Fruit fly (Drosophila melanogaster) whole organism, embryonic: ENCODE results near the gene Tace.

Source experiments
- Aef1 ChIP-seq: fragments of 200-800 bp; sonication (Bioruptor generic); IDR thresholded peaks from 3 replicates; pipeline ENCODE4 v1.3.6; 2022; ENCODE audit warnings: missing biosample characterization, missing genetic modification characterization
- CG10431 ChIP-seq: fragments of 200-800 bp; sonication (Bioruptor generic); optimal IDR thresholded peaks from 3 replicates; lab custom pipeline; 2018; ENCODE audit warnings: missing biosample characterization, mild to moderate bottlenecking, missing genetic modification characterization
- CG10462 ChIP-seq: fragments of 200-800 bp; sonication (Bioruptor generic); optimal IDR thresholded peaks from 2 replicates; lab custom pipeline; 2016; ENCODE audit warnings: missing biosample characterization, missing genetic modification characterization
- CG10979 ChIP-seq: fragments of 200-800 bp; sonication (Bioruptor generic); optimal IDR thresholded peaks from 2 replicates; lab custom pipeline; 2018; ENCODE audit warnings: missing biosample characterization, mild to moderate bottlenecking, missing genetic modification characterization, moderate library complexity
- CG14050 ChIP-seq: fragments of 200-800 bp; sonication (Bioruptor generic); IDR thresholded peaks from 3 replicates; pipeline ENCODE4 v1.3.6; 2022; ENCODE audit warnings: missing biosample characterization, missing genetic modification characterization
- CG14710 ChIP-seq: fragments of 200-800 bp; sonication (Bioruptor generic); optimal IDR thresholded peaks from 3 replicates; lab custom pipeline; 2019; ENCODE audit warnings: missing biosample characterization, mild to moderate bottlenecking, missing genetic modification characterization, moderate library complexity
- CG14860 ChIP-seq: fragments of 200-800 bp; sonication (Bioruptor generic); IDR thresholded peaks from 3 replicates; pipeline ENCODE4 v1.3.6; 2022; ENCODE audit warnings: missing biosample characterization, missing genetic modification characterization; ENCODE audit not compliant: partially characterized antibody
- CG17829 ChIP-seq: fragments of 200-800 bp; optimal IDR thresholded peaks from 2 replicates; lab custom pipeline; 2019; ENCODE audit warnings: missing biosample characterization, mild to moderate bottlenecking, missing genetic modification characterization, moderate library complexity
- CG1832 ChIP-seq: fragments of 200-800 bp; sonication (Bioruptor generic); optimal IDR thresholded peaks from 2 replicates; lab custom pipeline; 2017; ENCODE audit warnings: missing biosample characterization, mild to moderate bottlenecking, missing genetic modification characterization, inconsistent platforms
- CG31224 ChIP-seq: fragments of 200-800 bp; sonication (Bioruptor generic); IDR thresholded peaks from 2 replicates; pipeline ENCODE4 v1.3.6; 2022; ENCODE audit warnings: missing biosample characterization, missing genetic modification characterization
- CG31365 ChIP-seq: fragments of 200-800 bp; sonication (Bioruptor generic); optimal IDR thresholded peaks from 2 replicates; lab custom pipeline; 2018; ENCODE audit warnings: missing biosample characterization, mild to moderate bottlenecking, missing genetic modification characterization
- CG32772 ChIP-seq: fragments of 200-800 bp; sonication (Bioruptor generic); IDR thresholded peaks from 2 replicates; pipeline ENCODE4 v1.3.6; 2022; ENCODE audit warnings: missing biosample characterization, missing genetic modification characterization
- CG3407 ChIP-seq: fragments of 200-800 bp; sonication (Bioruptor generic); optimal IDR thresholded peaks from 2 replicates; lab custom pipeline; 2018; ENCODE audit warnings: missing biosample characterization, mild to moderate bottlenecking, missing genetic modification characterization
- CG3995 ChIP-seq: fragments of 200-800 bp; sonication (Bioruptor generic); optimal IDR thresholded peaks from 3 replicates; lab custom pipeline; 2016; ENCODE audit warnings: missing biosample characterization, missing genetic modification characterization
- CG4360 ChIP-seq: fragments of 200-800 bp; sonication (Bioruptor generic); IDR thresholded peaks from 2 replicates; pipeline ENCODE4 v1.3.6; 2022; ENCODE audit warnings: missing biosample characterization, missing genetic modification characterization
- CG6765 ChIP-seq: fragments of 200-800 bp; sonication (Bioruptor generic); optimal IDR thresholded peaks from 3 replicates; lab custom pipeline; 2017; ENCODE audit warnings: missing biosample characterization, mild to moderate bottlenecking, missing genetic modification characterization
- CG7839 ChIP-seq: fragments of 200-800 bp; sonication (Bioruptor generic); optimal IDR thresholded peaks from 3 replicates; lab custom pipeline; 2018; ENCODE audit warnings: missing biosample characterization, mild to moderate bottlenecking, missing genetic modification characterization, moderate library complexity
- CG7963 ChIP-seq: fragments of 200-800 bp; sonication (Bioruptor generic); IDR thresholded peaks from 3 replicates; pipeline ENCODE4 v1.3.6; 2022; ENCODE audit warnings: missing biosample characterization, missing genetic modification characterization; ENCODE audit not compliant: partially characterized antibody
- CG9215 ChIP-seq: fragments of 200-800 bp; sonication (Bioruptor generic); IDR thresholded peaks from 2 replicates; pipeline ENCODE4 v1.3.6; 2022; ENCODE audit warnings: missing biosample characterization, missing genetic modification characterization
- CG9609 ChIP-seq: fragments of 200-800 bp; sonication (Bioruptor generic); optimal IDR thresholded peaks from 3 replicates; lab custom pipeline; 2016; ENCODE audit warnings: missing biosample characterization, missing genetic modification characterization
- CG9876 ChIP-seq: fragments of 200-800 bp; sonication (Bioruptor generic); optimal IDR thresholded peaks from 2 replicates; lab custom pipeline; 2016; ENCODE audit warnings: missing biosample characterization, missing genetic modification characterization
- CG9932 ChIP-seq: fragments of 200-800 bp; sonication (Bioruptor generic); IDR thresholded peaks from 2 replicates; pipeline ENCODE4 v1.3.6; 2022; ENCODE audit warnings: missing biosample characterization, missing genetic modification characterization
- Camta ChIP-seq: fragments of 200-800 bp; sonication (Bioruptor generic); optimal IDR thresholded peaks from 2 replicates; lab custom pipeline; 2016; ENCODE audit warnings: missing biosample characterization, missing genetic modification characterization
- CoRest ChIP-seq: fragments of 200-800 bp; sonication (Bioruptor generic); optimal IDR thresholded peaks from 3 replicates; lab custom pipeline; 2018; ENCODE audit warnings: missing biosample characterization, mild to moderate bottlenecking, missing genetic modification characterization, moderate library complexity
- E2f2 ChIP-seq: fragments of 200-800 bp; sonication (Bioruptor generic); IDR thresholded peaks from 2 replicates; pipeline ENCODE4 v1.3.6; 2022; ENCODE audit warnings: missing biosample characterization, missing genetic modification characterization
- Hey ChIP-seq: fragments of 200-800 bp; sonication (Bioruptor generic); optimal IDR thresholded peaks from 3 replicates; lab custom pipeline; 2018; ENCODE audit warnings: missing biosample characterization, mild to moderate bottlenecking, missing genetic modification characterization
- Kr ChIP-seq: fragments of 200-800 bp; sonication (Bioruptor generic); optimal IDR thresholded peaks from 2 replicates; lab custom pipeline; 2017; ENCODE audit warnings: missing biosample characterization, mild to moderate bottlenecking, missing genetic modification characterization
- Med ChIP-seq: fragments of 200-800 bp; sonication (Bioruptor generic); peaks from one replicate; lab custom pipeline; 2016; ENCODE audit warnings: missing biosample characterization, missing genetic modification characterization, mild to moderate bottlenecking, inconsistent platforms, moderate library complexity
- NC2β ChIP-seq: fragments of 200-800 bp; sonication (Bioruptor generic); optimal IDR thresholded peaks from 2 replicates; lab custom pipeline; 2016; ENCODE audit warnings: missing biosample characterization, missing genetic modification characterization
- Scr ChIP-seq: fragments of 200-800 bp; sonication (Bioruptor generic); IDR thresholded peaks from 2 replicates; pipeline ENCODE4 v1.3.6; 2022; ENCODE audit warnings: missing biosample characterization, missing genetic modification characterization; ENCODE audit not compliant: partially characterized antibody
- btn ChIP-seq: fragments of 200-800 bp; sonication (Bioruptor generic); optimal IDR thresholded peaks from 2 replicates; lab custom pipeline; 2016; ENCODE audit warnings: missing biosample characterization, missing genetic modification characterization
- cad ChIP-seq: fragments of >200 bp; optimal IDR thresholded peaks from 2 replicates; lab custom pipeline; 2017; ENCODE audit warnings: missing biosample characterization, missing genetic modification characterization
- dan ChIP-seq: fragments of 200-800 bp; sonication (Bioruptor generic); IDR thresholded peaks from 2 replicates; pipeline ENCODE4 v1.3.6; 2022; ENCODE audit warnings: missing biosample characterization, missing genetic modification characterization
- dmrt99B ChIP-seq: fragments of 200-800 bp; sonication (Bioruptor generic); optimal IDR thresholded peaks from 2 replicates; lab custom pipeline; 2018; ENCODE audit warnings: missing biosample characterization, mild to moderate bottlenecking, missing genetic modification characterization, moderate library complexity
- her ChIP-seq: fragments of 200-800 bp; sonication (Bioruptor generic); optimal IDR thresholded peaks from 2 replicates; lab custom pipeline; 2016; ENCODE audit warnings: missing biosample characterization, missing genetic modification characterization
- mam ChIP-seq: fragments of 200-800 bp; sonication (Bioruptor generic); optimal IDR thresholded peaks from 3 replicates; lab custom pipeline; 2016; ENCODE audit warnings: missing biosample characterization, missing genetic modification characterization
- nmo ChIP-seq: fragments of 200-800 bp; sonication (Bioruptor generic); optimal IDR thresholded peaks from 2 replicates; lab custom pipeline; 2018; ENCODE audit warnings: missing biosample characterization, mild to moderate bottlenecking, missing genetic modification characterization, moderate library complexity
- pita ChIP-seq: fragments of 200-800 bp; sonication (Bioruptor generic); optimal IDR thresholded peaks from 2 replicates; lab custom pipeline; 2017; ENCODE audit warnings: missing biosample characterization, mild to moderate bottlenecking, missing genetic modification characterization
- pros ChIP-seq: fragments of 200-800 bp; sonication (Bioruptor generic); optimal IDR thresholded peaks from 3 replicates; lab custom pipeline; 2019; ENCODE audit warnings: missing biosample characterization, mild to moderate bottlenecking, missing genetic modification characterization, moderate library complexity
- sc ChIP-seq, 3 experiments: fragments of >200 bp in 2 of 3; fragments of 200-800 bp in 1 of 3; sonication (Bioruptor generic) in 1 of 3; optimal IDR thresholded peaks; 2 replicates in 2 of 3; 3 replicates in 1 of 3; lab custom pipeline; 2017; ENCODE audit warnings: mild to moderate bottlenecking in 1 of 3, missing biosample characterization in 1 of 3, missing genetic modification characterization in 1 of 3, missing genetic modification reagents in 1 of 3
- tap ChIP-seq: fragments of 200-800 bp; optimal IDR thresholded peaks from 3 replicates; lab custom pipeline; 2019; ENCODE audit warnings: missing biosample characterization, mild to moderate bottlenecking, missing genetic modification characterization, moderate library complexity
- tna ChIP-seq: fragments of 200-800 bp; sonication (Bioruptor generic); IDR thresholded peaks from 2 replicates; pipeline ENCODE4 v1.3.6; 2022; ENCODE audit warnings: missing biosample characterization, missing genetic modification characterization; ENCODE audit not compliant: partially characterized antibody
- vfl ChIP-seq: fragments of 200-800 bp; sonication (Bioruptor generic); optimal IDR thresholded peaks from 2 replicates; lab custom pipeline; 2016; ENCODE audit warnings: missing biosample characterization, missing genetic modification characterization
- z ChIP-seq: fragments of 200-800 bp; sonication (Bioruptor generic); IDR thresholded peaks from 3 replicates; pipeline ENCODE4 v1.3.6; 2022; ENCODE audit warnings: missing biosample characterization, missing genetic modification characterization
- zen ChIP-seq: fragments of 200-800 bp; sonication (Bioruptor generic); optimal IDR thresholded peaks from 3 replicates; lab custom pipeline; 2018; ENCODE audit warnings: missing biosample characterization, mild to moderate bottlenecking, missing genetic modification characterization, moderate library complexity
- zen2 ChIP-seq: fragments of 200-800 bp; sonication (Bioruptor generic); IDR thresholded peaks from 3 replicates; pipeline ENCODE4 v1.3.6; 2022; ENCODE audit warnings: missing biosample characterization, missing genetic modification characterization; ENCODE audit not compliant: partially characterized antibody

Tace gene

dm6 chr3R:30039494-30039893 is 39.2 kb downstream of the Tace start, which contains the start of the genes janA, Sry-alpha and Sry-beta (continued):
- peak; percentile 7 for TF ChIP-seq CG10979
- peak; percentile 63 for TF ChIP-seq CG17829 (tag; lab: Kevin White, UChicago)
- TF ChIP-seq CG7963 (GFP tag; lab: Robert Waterston, UW), result peak; percentile 96
- peak; percentile 99 for TF ChIP-seq Scr
- TF ChIP-seq CG9932 (GFP tag; lab: Robert Waterston, UW), result peak; percentile 43; the same call in 1 of the 2 replicates
- TF ChIP-seq CoRest, result peak; percentile 36
- TF ChIP-seq Aef1 (GFP tag; lab: Robert Waterston, UW), result no peak

- TF ChIP-seq Med (GFP tag; lab: Kevin White, UChicago) (peak; percentile 58), cad (peak; percentile 85), CG10431 (GFP tag; lab: Kevin White, UChicago) (no peak), zen (tag; lab: Kevin White, UChicago) (peak; percentile 73)
These were observed 40.5 kb downstream of the Tace start for dm6 chr3R:30040879-30041278.

dm6 chr3R:30043139-30043744 is 42.9 kb downstream of the Tace start, which contains the start of gene Sry-delta:
Gene Sry-delta (plus strand): TSS chr3R:30043341.
- TF ChIP-seq Camta (GFP tag; lab: Kevin White, UChicago) (peak; percentile 78), NC2β (peak; percentile 86), CG9876 (GFP tag; lab: Kevin White, UChicago) (peak; percentile 92), CG4360 (GFP tag; lab: Robert Waterston, UW) (no peak), CG7839 (tag; lab: Kevin White, UChicago) (no peak), CG14710 (tag; lab: Kevin White, UChicago) (peak; percentile 88), CG9609 (GFP tag; lab: Kevin White, UChicago) (peak; percentile 85), sc (optimal IDR thresholded peaks at IDR 0.05; lab: Kevin White, UChicago) (no peak), sc (GFP tag; optimal IDR thresholded peaks at IDR 0.05; lab: Kevin White, UChicago) (peak; percentile 19), E2f2 (peak; percentile 73), CG14050 (GFP tag; lab: Robert Waterston, UW) (peak; percentile 47; the same call in 2 of the 3 replicates), vfl (peak; percentile 92), nmo (peak; percentile 81), pros (GFP tag; lab: Kevin White, UChicago) (no peak), pita (GFP tag; lab: Kevin White, UChicago) (no peak), mam (GFP tag; lab: Kevin White, UChicago) (peak; percentile 94), z (GFP tag; lab: Robert Waterston, UW) (no peak), CG31365 (no peak), dan (GFP tag; lab: Robert Waterston, UW) (no peak), CG14860 (GFP tag; lab: Robert Waterston, UW) (peak; percentile 59; the same call in 2 of the 3 replicates), CG6765 (GFP tag; lab: Kevin White, UChicago) (peak; percentile 40), btn (GFP tag; lab: Kevin White, UChicago) (peak; percentile 38), Hey (tag; lab: Kevin White, UChicago) (no peak), Kr (no peak), CG31224 (GFP tag; lab: Robert Waterston, UW) (peak; percentile 57), tna (no peak; the same call in 1 of the 2 replicates), CG10462 (GFP tag; lab: Kevin White, UChicago) (peak; percentile 67), CG9215 (peak; percentile 75), CG32772 (GFP tag; lab: Robert Waterston, UW) (peak; percentile 62; the same call in 1 of the 2 replicates), tap (tag; lab: Kevin White, UChicago) (peak; percentile 51), CG3407 (GFP tag; lab: Kevin White, UChicago) (no peak), dmrt99B (no peak), CG1832 (GFP tag; lab: Kevin White, UChicago) (no peak), zen2 (no peak; the same call in 2 of the 3 replicates), her (GFP tag; lab: Kevin White, UChicago) (peak; percentile 90), CG3995 (GFP tag; lab: Kevin White, UChicago) (peak; percentile 69)
